Worm (Caenorhabditis elegans) whole organism, L2 larva: Measurements from ENCODE around the gene cut-6.

Experiments used
- dmd-4 ChIP-seq: sonication (generic microtip); optimal IDR thresholded peaks from 2 replicates; lab custom pipeline; 2017; ENCODE audit warnings: missing biosample characterization, missing genetic modification characterization
- fos-1 ChIP-seq: fragments of 150-350 bp; optimal IDR thresholded peaks from 2 replicates; lab custom pipeline; 2014; ENCODE audit warnings: missing biosample characterization, missing genetic modification characterization
- lin-39 ChIP-seq: fragments of 150-350 bp; optimal IDR thresholded peaks from 2 replicates; lab custom pipeline; 2014; ENCODE audit warnings: missing biosample characterization, missing genetic modification reagents, missing genetic modification characterization
- unc-62 ChIP-seq: fragments of 150-350 bp; optimal IDR thresholded peaks from 2 replicates; lab custom pipeline; 2014; ENCODE audit warnings: missing biosample characterization, missing genetic modification reagents, missing genetic modification characterization

DNA sequence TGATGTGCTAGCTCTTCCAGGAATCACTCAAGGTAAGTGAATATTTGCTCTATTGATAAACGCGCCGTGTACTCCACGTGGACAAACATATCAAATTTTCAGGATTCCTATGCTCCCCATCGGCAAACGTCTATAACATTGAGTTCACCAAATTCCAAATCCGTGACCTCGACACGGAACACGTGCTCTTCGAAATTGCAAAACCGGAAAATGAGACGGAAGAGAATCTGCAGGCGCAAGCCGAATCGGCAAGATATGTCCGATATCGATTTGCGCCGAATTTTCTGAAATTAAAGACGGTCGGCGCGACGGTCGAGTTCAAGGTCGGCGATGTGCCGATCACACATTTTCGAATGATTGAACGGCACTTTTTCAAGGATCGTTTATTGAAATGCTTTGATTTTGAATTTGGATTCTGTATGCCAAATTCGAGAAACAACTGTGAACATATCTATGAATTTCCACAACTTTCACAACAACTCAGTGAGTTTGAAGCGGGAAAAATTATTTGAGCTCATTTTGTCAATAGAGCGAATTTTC lies 3.5 kb upstream of the cut-6 start:
- TF ChIP-seq fos-1 (tag; lab: Kevin White, UChicago) (no peak), lin-39 (tag; lab: Kevin White, UChicago) (no peak), unc-62 (no peak), dmd-4 (no peak)
